Worm (Caenorhabditis elegans): ENCODE measurements around the gene B0272.4.

The B0272.4 gene

DNA sequence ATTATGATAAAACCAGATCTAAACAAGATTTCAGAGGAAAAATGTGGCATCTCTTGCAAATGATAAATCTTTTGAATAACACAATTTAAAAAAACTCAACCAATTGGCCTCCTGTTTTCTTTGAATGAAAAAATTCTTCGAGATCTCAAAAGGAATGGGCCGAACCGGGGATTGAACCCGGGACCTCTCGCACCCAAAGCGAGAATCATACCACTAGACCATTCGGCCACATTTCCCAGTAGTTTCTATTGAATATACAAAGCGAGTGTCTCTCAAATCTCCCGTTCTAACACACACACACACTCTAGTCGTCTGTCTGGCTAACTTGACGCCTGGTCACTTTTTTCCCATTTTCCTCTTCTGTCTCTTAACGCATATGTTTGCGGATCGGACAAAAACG, 39.3 kb downstream of the B0272.4 start (continued):
- TF ChIP-seq ztf-26 (tag; optimal IDR thresholded peaks at IDR 0.05) (peak; percentile 79), ztf-18 (tag; optimal IDR thresholded peaks at IDR 0.05) (peak; percentile 66), ceh-40 (GFP tag; IDR thresholded peaks at IDR 0.05) (peak; percentile 79; the same call in 1 of the 2 replicates), T26A5.8 (tag; optimal IDR thresholded peaks at IDR 0.05) (no peak), hsf-1 (GFP tag; IDR thresholded peaks at IDR 0.05) (no peak), hrde-1 (tag; optimal IDR thresholded peaks at IDR 0.05; ENCODE audit: borderline replicate concordance) (peak; percentile 45), aptf-2 (GFP tag; conservative IDR thresholded peaks at IDR 0.05) (no peak), D2030.7 (GFP tag; IDR thresholded peaks at IDR 0.05) (peak; percentile 70), F23B12.7 (tag; optimal IDR thresholded peaks at IDR 0.05; ENCODE audit: insufficient read depth) (peak; percentile 76), T07F8.4 (tag; optimal IDR thresholded peaks at IDR 0.05) (peak; percentile 77), ZK185.1 (tag; optimal IDR thresholded peaks at IDR 0.05; ENCODE audit: poor library complexity, severe bottlenecking) (peak; percentile 95), nhr-179 (tag; optimal IDR thresholded peaks at IDR 0.05) (no peak), mes-4 (tag; optimal IDR thresholded peaks at IDR 0.05) (peak; percentile 80), K11D2.4 (GFP tag; IDR thresholded peaks at IDR 0.05) (peak; percentile 78), lir-1 (GFP tag; conservative IDR thresholded peaks at IDR 0.05) (no peak; the same call in 1 of the 2 replicates), sdz-38 (tag; optimal IDR thresholded peaks at IDR 0.05) (no peak), Y53G8AR.9 (GFP tag; conservative IDR thresholded peaks at IDR 0.05) (no peak), attf-5 (GFP tag; optimal IDR thresholded peaks at IDR 0.05) (no peak), xnd-1 (tag; optimal IDR thresholded peaks at IDR 0.05) (no peak), somi-1 (GFP tag; optimal IDR thresholded peaks at IDR 0.05) (peak; percentile 62), snpc-1.3 (tag; optimal IDR thresholded peaks at IDR 0.05; ENCODE audit: insufficient read depth) (peak; percentile 75), dpff-1 (tag; optimal IDR thresholded peaks at IDR 0.05) (no peak), efl-1 (GFP tag; optimal IDR thresholded peaks at IDR 0.05) (no peak), snpc-3.4 (tag; optimal IDR thresholded peaks at IDR 0.05) (peak; percentile 64), hlh-26 (GFP tag; conservative IDR thresholded peaks at IDR 0.05) (no peak), unc-62 (GFP tag; optimal IDR thresholded peaks at IDR 0.05) (no peak), aptf-3 (GFP tag; IDR thresholded peaks at IDR 0.05) (no peak; the same call in 1 of the 2 replicates), bed-2 (GFP tag; IDR thresholded peaks at IDR 0.05) (no peak), ama-1 (optimal IDR thresholded peaks at IDR 0.05) (no peak), ama-1 (GFP tag; optimal IDR thresholded peaks at IDR 0.05) (peak in 1 of 2 experiments; percentile 72), zim-3 (tag; optimal IDR thresholded peaks at IDR 0.05) (peak; percentile 63), B0019.2 (GFP tag; conservative IDR thresholded peaks at IDR 0.05) (no peak), tbx-9 (tag; optimal IDR thresholded peaks at IDR 0.05; ENCODE audit: borderline replicate concordance) (peak; percentile 36), cebp-2 (GFP tag; IDR thresholded peaks at IDR 0.05) (no peak), dpl-1 (GFP tag; optimal IDR thresholded peaks at IDR 0.05) (no peak), die-1 (tag; optimal IDR thresholded peaks at IDR 0.05) (peak; percentile 86), mxl-1 (tag; optimal IDR thresholded peaks at IDR 0.05) (peak; percentile 47), F39B2.1 (GFP tag; IDR thresholded peaks at IDR 0.05) (no peak), ztf-3 (GFP tag; optimal IDR thresholded peaks at IDR 0.05) (peak; percentile 51), hmg-20 (GFP tag; IDR thresholded peaks at IDR 0.05) (peak; percentile 76; the same call in 1 of the 2 replicates), ceh-58 (GFP tag; IDR thresholded peaks at IDR 0.05) (no peak), pha-4 (tag; optimal IDR thresholded peaks at IDR 0.05) (no peak), madf-8 (GFP tag; conservative IDR thresholded peaks at IDR 0.05) (no peak), dox-1 (GFP tag; IDR thresholded peaks at IDR 0.05) (no peak; the same call in 1 of the 2 replicates), F33H1.4 (GFP tag; IDR thresholded peaks at IDR 0.05) (no peak), lag-1 (GFP tag; IDR thresholded peaks at IDR 0.05) (no peak), attf-3 (GFP tag; conservative IDR thresholded peaks at IDR 0.05) (peak; percentile 44), nhr-90 (tag; optimal IDR thresholded peaks at IDR 0.05) (peak; percentile 86), rpc-1 (optimal IDR thresholded peaks at IDR 0.05) (peak; percentile 96), rpc-1 (tag; optimal IDR thresholded peaks at IDR 0.05) (peak; percentile 93)

Data from whole organism, young adult.